Fruit fly (Drosophila melanogaster) whole organism, embryonic: Measurements from ENCODE around the gene CG16758.

Source experiments
- Ada2b ChIP-seq: fragments of 200-800 bp; sonication (Bioruptor generic); IDR thresholded peaks from 2 replicates; pipeline ENCODE4 v1.3.6; 2022; ENCODE audit warnings: missing biosample characterization, missing genetic modification characterization
- Aef1 ChIP-seq: fragments of 200-800 bp; sonication (Bioruptor generic); IDR thresholded peaks from 3 replicates; pipeline ENCODE4 v1.3.6; 2022; ENCODE audit warnings: missing biosample characterization, missing genetic modification characterization
- C15 ChIP-seq: fragments of 200-800 bp; sonication (Bioruptor generic); IDR thresholded peaks from 3 replicates; pipeline ENCODE4 v1.3.6; 2022; ENCODE audit warnings: missing biosample characterization, missing genetic modification characterization
- CG1233 ChIP-seq: fragments of 200-800 bp; sonication (Bioruptor generic); optimal IDR thresholded peaks from 4 replicates; lab custom pipeline; 2018; ENCODE audit warnings: missing biosample characterization, mild to moderate bottlenecking, missing genetic modification characterization
- CG14050 ChIP-seq: fragments of 200-800 bp; sonication (Bioruptor generic); IDR thresholded peaks from 3 replicates; pipeline ENCODE4 v1.3.6; 2022; ENCODE audit warnings: missing biosample characterization, missing genetic modification characterization
- CG15514 ChIP-seq: fragments of 200-800 bp; sonication (Bioruptor generic); optimal IDR thresholded peaks from 3 replicates; lab custom pipeline; 2017; ENCODE audit warnings: missing biosample characterization, missing genetic modification characterization, mild to moderate bottlenecking, moderate library complexity, missing genetic modification reagents
- CG16779 ChIP-seq: fragments of 200-800 bp; sonication (Bioruptor generic); IDR thresholded peaks from 2 replicates; pipeline ENCODE4 v1.3.6; 2022; ENCODE audit warnings: missing biosample characterization, missing genetic modification characterization
- CG16813 ChIP-seq: fragments of 200-800 bp; sonication (Bioruptor generic); IDR thresholded peaks from 3 replicates; pipeline ENCODE4 v1.3.6; 2022; ENCODE audit warnings: missing biosample characterization, missing genetic modification characterization; ENCODE audit not compliant: partially characterized antibody
- CG2199 ChIP-seq: fragments of 200-800 bp; sonication (Bioruptor generic); IDR thresholded peaks from 3 replicates; pipeline ENCODE4 v1.3.6; 2022; ENCODE audit warnings: missing biosample characterization, missing genetic modification characterization
- CG2875 ChIP-seq: fragments of 200-800 bp; sonication (Bioruptor generic); optimal IDR thresholded peaks from 2 replicates; lab custom pipeline; 2017; ENCODE audit warnings: missing biosample characterization, mild to moderate bottlenecking, missing genetic modification characterization, missing genetic modification reagents
- CG30403 ChIP-seq: fragments of 200-800 bp; sonication (Bioruptor generic); optimal IDR thresholded peaks from 3 replicates; lab custom pipeline; 2016; ENCODE audit warnings: missing biosample characterization, missing genetic modification characterization
- CG31224 ChIP-seq: fragments of 200-800 bp; sonication (Bioruptor generic); IDR thresholded peaks from 2 replicates; pipeline ENCODE4 v1.3.6; 2022; ENCODE audit warnings: missing biosample characterization, missing genetic modification characterization
- CG31441 ChIP-seq: fragments of 200-800 bp; sonication (Bioruptor generic); IDR thresholded peaks from 2 replicates; pipeline ENCODE4 v1.3.6; 2022; ENCODE audit warnings: missing biosample characterization, missing genetic modification characterization
- CG34224 ChIP-seq: fragments of 200-800 bp; sonication (Bioruptor generic); IDR thresholded peaks from 3 replicates; pipeline ENCODE4 v1.3.6; 2022; ENCODE audit warnings: missing biosample characterization, missing genetic modification characterization; ENCODE audit not compliant: partially characterized antibody
- CG4707 ChIP-seq: fragments of 200-800 bp; sonication (Bioruptor generic); optimal IDR thresholded peaks from 2 replicates; lab custom pipeline; 2018; ENCODE audit warnings: missing biosample characterization, mild to moderate bottlenecking, missing genetic modification characterization, moderate library complexity
- CG7786 ChIP-seq: fragments of 200-800 bp; sonication (Bioruptor generic); optimal IDR thresholded peaks from 2 replicates; lab custom pipeline; 2016; ENCODE audit warnings: missing biosample characterization, missing genetic modification characterization
- CG8924 ChIP-seq: fragments of 200-800 bp; optimal IDR thresholded peaks from 3 replicates; lab custom pipeline; 2019; ENCODE audit warnings: missing biosample characterization, mild to moderate bottlenecking, missing genetic modification characterization, moderate library complexity
- CG9876 ChIP-seq: fragments of 200-800 bp; sonication (Bioruptor generic); optimal IDR thresholded peaks from 2 replicates; lab custom pipeline; 2016; ENCODE audit warnings: missing biosample characterization, missing genetic modification characterization
- D19A ChIP-seq: fragments of 200-800 bp; optimal IDR thresholded peaks from 3 replicates; lab custom pipeline; 2019; ENCODE audit warnings: missing biosample characterization, mild to moderate bottlenecking, missing genetic modification characterization, moderate library complexity
- H2.0 ChIP-seq: fragments of 200-800 bp; sonication (Bioruptor generic); IDR thresholded peaks from 2 replicates; pipeline ENCODE4 v1.3.6; 2022; ENCODE audit warnings: missing biosample characterization, missing genetic modification characterization
- HHEX ChIP-seq: fragments of 200-800 bp; sonication (Bioruptor generic); optimal IDR thresholded peaks from 3 replicates; lab custom pipeline; 2017; ENCODE audit warnings: missing biosample characterization, mild to moderate bottlenecking, missing genetic modification characterization, missing genetic modification reagents
- HLH3B ChIP-seq: fragments of 200-800 bp; sonication (Bioruptor generic); IDR thresholded peaks from 2 replicates; pipeline ENCODE4 v1.3.6; 2022; ENCODE audit warnings: missing biosample characterization, missing genetic modification characterization
- Hmr ChIP-seq: fragments of 200-800 bp; sonication (Bioruptor generic); optimal IDR thresholded peaks from 3 replicates; lab custom pipeline; 2017; ENCODE audit warnings: mild to moderate bottlenecking, missing biosample characterization, missing genetic modification reagents, missing genetic modification characterization
- Hr39 ChIP-seq: fragments of >200 bp; optimal IDR thresholded peaks from 2 replicates; lab custom pipeline; 2017
- Lpt ChIP-seq: fragments of >200 bp; optimal IDR thresholded peaks from 2 replicates; lab custom pipeline; 2018; ENCODE audit warnings: missing biosample characterization, missing genetic modification characterization
- MBD-R2 ChIP-seq: fragments of 200-800 bp; sonication (Bioruptor generic); IDR thresholded peaks from 2 replicates; pipeline ENCODE4 v1.3.6; 2022; ENCODE audit warnings: missing biosample characterization, missing genetic modification characterization
- Mrtf ChIP-seq: fragments of 200-800 bp; sonication (Bioruptor generic); IDR thresholded peaks from 3 replicates; pipeline ENCODE4 v1.3.6; 2022; ENCODE audit warnings: missing biosample characterization, missing genetic modification characterization
- Myb ChIP-seq: fragments of 200-800 bp; sonication (Bioruptor generic); optimal IDR thresholded peaks from 2 replicates; lab custom pipeline; 2016; ENCODE audit warnings: missing biosample characterization, missing genetic modification characterization
- Nf-YB ChIP-seq: fragments of 200-800 bp; sonication (Bioruptor generic); optimal IDR thresholded peaks from 3 replicates; lab custom pipeline; 2019; ENCODE audit warnings: missing biosample characterization, mild to moderate bottlenecking, missing genetic modification characterization, moderate library complexity
- Stat92E ChIP-seq, 3 experiments: fragments of >200 bp in 2 of 3; fragments of 200-800 bp in 1 of 3; sonication (Bioruptor generic) in 1 of 3; optimal IDR thresholded peaks; 2 replicates each; lab custom pipeline; 2017 to 2019; ENCODE audit warnings: missing biosample characterization in 3 of 3, missing genetic modification characterization in 3 of 3, mild to moderate bottlenecking in 1 of 3, moderate library complexity in 1 of 3
- TFAM ChIP-seq: fragments of 200-800 bp; sonication (Bioruptor generic); optimal IDR thresholded peaks from 2 replicates; lab custom pipeline; 2017; ENCODE audit warnings: missing biosample characterization, missing genetic modification characterization, inconsistent platforms
- Taf1 ChIP-seq: fragments of 200-800 bp; sonication (Bioruptor generic); IDR thresholded peaks from 2 replicates; pipeline ENCODE4 v1.3.6; 2022; ENCODE audit warnings: missing biosample characterization, missing genetic modification characterization
- az2 ChIP-seq: fragments of 200-800 bp; sonication (Bioruptor generic); optimal IDR thresholded peaks from 3 replicates; lab custom pipeline; 2016; ENCODE audit warnings: missing biosample characterization, missing genetic modification characterization
- cas ChIP-seq: fragments of 200-800 bp; sonication (Bioruptor generic); IDR thresholded peaks from 2 replicates; pipeline ENCODE4 v1.3.6; 2022; ENCODE audit warnings: missing biosample characterization, missing genetic modification characterization
- chif ChIP-seq, 2 experiments: fragments of 200-800 bp; sonication (Bioruptor generic); optimal IDR thresholded peaks; 3 replicates each; lab custom pipeline; 2016; ENCODE audit warnings: missing biosample characterization in 2 of 2, missing genetic modification characterization in 2 of 2
- da ChIP-seq: fragments of 200-800 bp; sonication (Bioruptor generic); optimal IDR thresholded peaks from 2 replicates; lab custom pipeline; 2016; ENCODE audit warnings: missing biosample characterization, missing genetic modification characterization
- fd3F ChIP-seq: fragments of 200-800 bp; sonication (Bioruptor generic); optimal IDR thresholded peaks from 2 replicates; lab custom pipeline; 2018; ENCODE audit warnings: missing biosample characterization, mild to moderate bottlenecking, missing genetic modification characterization, moderate library complexity
- fd96Cb ChIP-seq: fragments of 200-800 bp; sonication (Bioruptor generic); optimal IDR thresholded peaks from 2 replicates; lab custom pipeline; 2018; ENCODE audit warnings: missing biosample characterization, mild to moderate bottlenecking, missing genetic modification characterization, moderate library complexity
- ftz-f1 ChIP-seq: fragments of 200-800 bp; sonication (Bioruptor generic); optimal IDR thresholded peaks from 2 replicates; lab custom pipeline; 2016; ENCODE audit warnings: missing biosample characterization, missing genetic modification characterization
- gce ChIP-seq: fragments of 200-800 bp; sonication (Bioruptor generic); IDR thresholded peaks from 3 replicates; pipeline ENCODE4 v1.3.6; 2022; ENCODE audit warnings: missing biosample characterization, missing genetic modification characterization
- jigr1 ChIP-seq: fragments of 200-800 bp; sonication (Bioruptor generic); IDR thresholded peaks from 3 replicates; pipeline ENCODE4 v1.3.6; 2022; ENCODE audit warnings: missing biosample characterization, missing genetic modification characterization
- odd ChIP-seq: fragments of 200-800 bp; sonication (Bioruptor generic); optimal IDR thresholded peaks from 2 replicates; lab custom pipeline; 2017; ENCODE audit warnings: missing biosample characterization, mild to moderate bottlenecking, missing genetic modification characterization
- p53 ChIP-seq: fragments of 200-800 bp; sonication (Bioruptor generic); optimal IDR thresholded peaks from 2 replicates; lab custom pipeline; 2016; ENCODE audit warnings: missing biosample characterization, missing genetic modification characterization
- pita ChIP-seq: fragments of 200-800 bp; sonication (Bioruptor generic); optimal IDR thresholded peaks from 2 replicates; lab custom pipeline; 2017; ENCODE audit warnings: missing biosample characterization, mild to moderate bottlenecking, missing genetic modification characterization
- pnt ChIP-seq: fragments of 200-800 bp; sonication (Bioruptor generic); optimal IDR thresholded peaks from 3 replicates; lab custom pipeline; 2016; ENCODE audit warnings: missing biosample characterization, missing genetic modification characterization
- pzg ChIP-seq: fragments of 200-800 bp; sonication (Bioruptor generic); optimal IDR thresholded peaks from 3 replicates; lab custom pipeline; 2018; ENCODE audit warnings: missing biosample characterization, mild to moderate bottlenecking, missing genetic modification characterization, moderate library complexity
- run ChIP-seq: fragments of 200-800 bp; sonication (Bioruptor generic); optimal IDR thresholded peaks from 3 replicates; lab custom pipeline; 2018; ENCODE audit warnings: missing biosample characterization, mild to moderate bottlenecking, missing genetic modification characterization
- so ChIP-seq: fragments of 200-800 bp; sonication (Bioruptor generic); IDR thresholded peaks from 3 replicates; pipeline ENCODE4 v1.3.6; 2022; ENCODE audit warnings: missing biosample characterization, missing genetic modification characterization
- vfl ChIP-seq: fragments of 200-800 bp; sonication (Bioruptor generic); optimal IDR thresholded peaks from 2 replicates; lab custom pipeline; 2016; ENCODE audit warnings: missing biosample characterization, missing genetic modification characterization
- vnd ChIP-seq: fragments of 200-800 bp; sonication (Bioruptor generic); IDR thresholded peaks from 3 replicates; pipeline ENCODE4 v1.3.6; 2022; ENCODE audit warnings: missing biosample characterization, missing genetic modification characterization; ENCODE audit not compliant: partially characterized antibody

CG16758 gene

DNA sequence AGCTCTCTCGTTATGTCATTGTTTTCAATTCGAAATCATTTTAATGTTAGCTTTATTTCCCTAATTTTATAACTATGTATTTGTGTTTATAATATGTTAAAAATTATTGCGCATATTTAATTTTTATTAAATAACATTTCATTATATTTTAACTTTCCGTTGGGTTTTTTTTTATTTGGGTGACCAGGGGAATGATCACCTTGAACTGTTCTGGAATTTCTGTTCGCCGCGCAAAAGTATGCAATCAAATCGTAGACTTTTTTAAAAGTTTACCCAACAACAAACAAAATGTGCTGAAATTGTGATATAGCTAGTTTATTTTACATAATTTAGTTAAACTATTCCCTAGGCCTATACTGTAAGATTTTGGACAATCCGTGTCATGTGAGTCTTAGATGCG, 4.3 kb downstream of the CG16758 start (continued):
- TF ChIP-seq Ada2b (GFP tag; lab: Robert Waterston, UW) (no peak), Mrtf (GFP tag; lab: Robert Waterston, UW) (no peak), cas (GFP tag; lab: Robert Waterston, UW) (no peak), D19A (tag; lab: Kevin White, UChicago) (no peak)

DNA sequence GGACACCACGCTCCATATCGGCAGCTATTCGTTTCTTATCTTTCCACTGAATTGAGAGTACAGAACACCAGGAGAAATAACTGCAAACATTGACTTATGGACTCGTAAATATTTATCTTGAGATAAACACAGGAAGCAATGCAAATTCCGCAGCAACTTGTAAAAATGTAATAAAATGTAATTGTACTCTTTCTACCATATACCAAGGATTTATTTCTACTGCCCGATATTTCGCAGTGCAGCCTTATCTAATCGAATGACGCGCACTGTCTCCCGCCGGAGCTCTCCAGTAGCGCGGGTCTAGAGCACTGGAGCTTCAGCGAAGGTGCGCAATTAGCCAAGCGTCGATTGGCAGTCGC, 9.2 kb downstream of the CG16758 start:
- peak; percentile 71 for TF ChIP-seq CG7786 (GFP tag; lab: Kevin White, UChicago)
- peak; percentile 89 for TF ChIP-seq CG15514 (GFP tag; lab: Kevin White, UChicago)
- peak; percentile 84 for TF ChIP-seq CG8924 (tag; lab: Kevin White, UChicago)
- TF ChIP-seq run (tag; lab: Kevin White, UChicago), result peak; percentile 12
- peak; percentile 80 for TF ChIP-seq fd96Cb (tag; lab: Kevin White, UChicago)
- peak; percentile 62 for TF ChIP-seq Myb
- TF ChIP-seq CG16813 (GFP tag; lab: Robert Waterston, UW), result no peak
- peak; percentile 45 for TF ChIP-seq CG2875 (GFP tag; lab: Kevin White, UChicago)
- TF ChIP-seq CG34224, result no peak
- TF ChIP-seq CG30403 (GFP tag; lab: Kevin White, UChicago), result peak; percentile 88
- peak; percentile 86 for TF ChIP-seq CG16779 (GFP tag; lab: Robert Waterston, UW)
- peak; percentile 52 for TF ChIP-seq Nf-YB (GFP tag; lab: Kevin White, UChicago)
- peak; percentile 75; the same call in 2 of the 3 replicates for TF ChIP-seq jigr1
- TF ChIP-seq fd3F (GFP tag; lab: Kevin White, UChicago), result peak; percentile 78
- peak; percentile 44 for TF ChIP-seq p53 (GFP tag; lab: Kevin White, UChicago)
- TF ChIP-seq CG4707 (GFP tag; lab: Kevin White, UChicago), result no peak
- peak; percentile 82 for TF ChIP-seq H2.0 (GFP tag; lab: Robert Waterston, UW)
- TF ChIP-seq CG2199 (GFP tag; lab: Robert Waterston, UW), result peak; percentile 84; the same call in 1 of the 3 replicates
- TF ChIP-seq pnt (GFP tag; lab: Kevin White, UChicago), result peak; percentile 82
- peak; percentile 84 for TF ChIP-seq CG1233 (GFP tag; lab: Kevin White, UChicago)
- peak; percentile 90 for TF ChIP-seq HLH3B
- TF ChIP-seq pita (GFP tag; lab: Kevin White, UChicago), result no peak
- TF ChIP-seq CG31441 (GFP tag; lab: Robert Waterston, UW), result peak; percentile 78
- TF ChIP-seq Aef1, result peak; percentile 93
- peak; percentile 94 for TF ChIP-seq Taf1
- peak; percentile 79; the same call in 2 of the 3 replicates for TF ChIP-seq gce (GFP tag; lab: Robert Waterston, UW)
- peak; percentile 87 for TF ChIP-seq so (GFP tag; lab: Robert Waterston, UW)
- TF ChIP-seq Hr39 (lab: Kevin White, UChicago), result no peak
- TF ChIP-seq Stat92E (GFP tag; optimal IDR thresholded peaks at IDR 0.05; lab: Kevin White, UChicago), result no peak
- TF ChIP-seq da (GFP tag; lab: Kevin White, UChicago), result no peak
- TF ChIP-seq vfl (GFP tag; lab: Kevin White, UChicago), result peak; percentile 63
- TF ChIP-seq odd (GFP tag; lab: Kevin White, UChicago), result peak; percentile 61
- peak; percentile 63 for TF ChIP-seq az2 (GFP tag; lab: Kevin White, UChicago)
- TF ChIP-seq Lpt (GFP tag; lab: Kevin White, UChicago), result no peak
- TF ChIP-seq C15 (GFP tag; lab: Robert Waterston, UW), result peak; percentile 85; the same call in 2 of the 3 replicates
- TF ChIP-seq ftz-f1 (GFP tag; lab: Kevin White, UChicago), result peak; percentile 59
- TF ChIP-seq CG31224, result peak; percentile 84
- peak; percentile 23 for TF ChIP-seq pzg (GFP tag; lab: Kevin White, UChicago)
- TF ChIP-seq MBD-R2 (GFP tag; lab: Robert Waterston, UW), result peak; percentile 88
- peak; percentile 93 for TF ChIP-seq Hmr (GFP tag; lab: Kevin White, UChicago)
- peak; percentile 88 for TF ChIP-seq CG14050
- TF ChIP-seq TFAM (GFP tag; lab: Kevin White, UChicago), result peak; percentile 40
- peak; percentile 28 to 54 for TF ChIP-seq chif (GFP tag; optimal IDR thresholded peaks at IDR 0.05; lab: Kevin White, UChicago)
- no peak for TF ChIP-seq vnd (GFP tag; lab: Robert Waterston, UW)
- TF ChIP-seq CG9876 (GFP tag; lab: Kevin White, UChicago), result no peak
- peak; percentile 91 for TF ChIP-seq HHEX (GFP tag; lab: Kevin White, UChicago)
